Worm (Caenorhabditis elegans) whole organism, L4/young adult: Measurements from ENCODE around the gene M199.9.

Experiments used
- W03F9.2 ChIP-seq: fragments of 150-350 bp; optimal IDR thresholded peaks from 2 replicates; lab custom pipeline; 2014; ENCODE audit warnings: missing biosample characterization, missing genetic modification characterization
- dao-5 ChIP-seq: sonication (generic microtip); optimal IDR thresholded peaks from 2 replicates; lab custom pipeline; 2016; ENCODE audit warnings: missing genotype, missing genetic modification characterization, moderate library complexity, missing compliant biosample characterization
- him-1 ChIP-seq: sonication (generic microtip); optimal IDR thresholded peaks from 2 replicates; lab custom pipeline; 2016; ENCODE audit warnings: missing genotype, missing genetic modification reagents, missing genetic modification characterization, missing compliant biosample characterization

M199.9 gene

ce11 chrIV:15114324-15114723 is 13.3 kb downstream of the M199.9 start, which contains the start of gene M199.135:
Gene M199.135 (plus strand): TSS chrIV:15114624.
- TF ChIP-seq dao-5 (no peak), him-1 (tag; lab: Kevin White, UChicago) (no peak), W03F9.2 (no peak)

DNA sequence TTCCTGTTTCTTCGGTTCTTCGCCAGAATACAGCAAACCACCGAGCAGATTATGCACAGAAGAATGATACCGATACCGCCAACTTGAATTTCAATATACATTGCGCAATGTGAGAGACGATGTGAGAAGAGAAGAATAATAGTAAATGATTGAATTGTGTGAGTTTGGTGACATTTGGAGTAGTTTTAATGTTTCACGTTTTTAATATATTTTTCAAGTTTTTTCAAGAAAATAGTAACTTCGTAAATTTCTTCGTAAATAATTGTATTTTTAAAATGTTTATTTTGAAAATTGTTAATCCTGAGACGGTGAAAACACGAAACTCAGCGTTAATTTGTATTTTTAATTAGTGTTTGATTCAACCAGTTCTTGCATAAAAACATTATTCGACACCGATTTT is 14.5 kb downstream of the M199.9 start, which contains the start of gene M199.134:
Gene M199.134, minus strand, starts transcription at position 101 of the 400 bp plus-strand sequence.
- TF ChIP-seq him-1 (tag; lab: Kevin White, UChicago) (no peak), dao-5 (no peak), W03F9.2 (no peak)

- TF ChIP-seq dao-5 = no peak
- TF ChIP-seq him-1 (tag; lab: Kevin White, UChicago) = no peak
- no peak for TF ChIP-seq W03F9.2
These were observed 19.2 kb downstream of the M199.9 start, which contains the start of gene M199.2 for ce11 chrIV:15108475-15108874. Gene M199.2 (plus strand): TSS chrIV:15108775.

ce11 chrIV:15107218-15107617 is 20.4 kb downstream of the M199.9 start:
- TF ChIP-seq dao-5 (no peak), W03F9.2 (no peak), him-1 (tag; lab: Kevin White, UChicago) (no peak)

ce11 chrIV:15103224-15103679 is 24.4 kb downstream of the M199.9 start, which contains the start of gene srt-44:
Gene srt-44 (plus strand): TSS chrIV:15103629.
- TF ChIP-seq W03F9.2 (no peak), dao-5 (no peak), him-1 (tag; lab: Kevin White, UChicago) (no peak)

ce11 chrIV:15098294-15098693 is 29.3 kb downstream of the M199.9 start, which contains the start of gene srt-49:
Gene srt-49 (minus strand): TSS chrIV:15098394.
- no peak for TF ChIP-seq him-1 (tag; lab: Kevin White, UChicago)
- TF ChIP-seq W03F9.2 = no peak
- no peak for TF ChIP-seq dao-5
